Worm (Caenorhabditis elegans) whole organism, L2 larva: ENCODE data around the gene hmt-1.

Source experiments
- C34F6.9 ChIP-seq: fragments of 150-350 bp; optimal IDR thresholded peaks from 2 replicates; lab custom pipeline; 2014; ENCODE audit warnings: missing biosample characterization, missing genetic modification characterization
- F13H6.1 ChIP-seq: sonication (generic microtip); optimal IDR thresholded peaks from 2 replicates; lab custom pipeline; 2016; ENCODE audit warnings: missing genetic modification characterization, missing compliant biosample characterization
- R02D3.7 ChIP-seq: fragments of 150-350 bp; optimal IDR thresholded peaks from 2 replicates; lab custom pipeline; 2014; ENCODE audit warnings: missing biosample characterization, missing genetic modification characterization
- ZK546.5 ChIP-seq: sonication (generic microtip); optimal IDR thresholded peaks from 2 replicates; lab custom pipeline; 2017; ENCODE audit warnings: missing biosample characterization, missing genetic modification characterization
- alr-1 ChIP-seq: fragments of 150-350 bp; optimal IDR thresholded peaks from 2 replicates; lab custom pipeline; 2014; ENCODE audit warnings: missing biosample characterization, missing genetic modification characterization
- ama-1 ChIP-seq: fragments of 150-350 bp; optimal IDR thresholded peaks from 2 replicates; lab custom pipeline; 2018; ENCODE audit warnings: inconsistent platforms
- blmp-1 ChIP-seq: sonication (generic microtip); optimal IDR thresholded peaks from 2 replicates; lab custom pipeline; 2017; ENCODE audit warnings: missing genetic modification characterization, mild to moderate bottlenecking, missing compliant biosample characterization, antibody characterized with exemption, moderate library complexity; ENCODE audit not compliant: insufficient read depth
- ceh-16 ChIP-seq: fragments of 150-350 bp; optimal IDR thresholded peaks from 2 replicates; lab custom pipeline; 2014; ENCODE audit warnings: missing biosample characterization, missing genetic modification characterization
- crh-2 ChIP-seq: sonication (generic microtip); optimal IDR thresholded peaks from 2 replicates; lab custom pipeline; 2017; ENCODE audit warnings: missing biosample characterization, missing genetic modification characterization
- dmd-4 ChIP-seq: sonication (generic microtip); optimal IDR thresholded peaks from 2 replicates; lab custom pipeline; 2017; ENCODE audit warnings: missing biosample characterization, missing genetic modification characterization
- egl-27 ChIP-seq: sonication (generic microtip); optimal IDR thresholded peaks from 3 replicates; lab custom pipeline; 2017; ENCODE audit warnings: missing biosample characterization, missing genetic modification reagents, missing genetic modification characterization
- elt-1 ChIP-seq: fragments of 150-350 bp; optimal IDR thresholded peaks from 2 replicates; lab custom pipeline; 2014; ENCODE audit warnings: missing biosample characterization, missing genetic modification characterization
- elt-3 ChIP-seq: sonication (generic microtip); optimal IDR thresholded peaks from 2 replicates; lab custom pipeline; 2017; ENCODE audit warnings: missing biosample characterization, missing genetic modification characterization
- fos-1 ChIP-seq: fragments of 150-350 bp; optimal IDR thresholded peaks from 2 replicates; lab custom pipeline; 2014; ENCODE audit warnings: missing biosample characterization, missing genetic modification characterization
- gmeb-1 ChIP-seq: fragments of 150-350 bp; optimal IDR thresholded peaks from 2 replicates; lab custom pipeline; 2014; ENCODE audit warnings: missing biosample characterization, missing genetic modification characterization
- lin-11 ChIP-seq: fragments of 150-350 bp; sonication (generic microtip); optimal IDR thresholded peaks from 2 replicates; lab custom pipeline; 2014; ENCODE audit warnings: missing biosample characterization, missing genetic modification characterization, inconsistent platforms, mixed read lengths
- lin-39 ChIP-seq: fragments of 150-350 bp; optimal IDR thresholded peaks from 2 replicates; lab custom pipeline; 2014; ENCODE audit warnings: missing biosample characterization, missing genetic modification reagents, missing genetic modification characterization
- lsy-2 ChIP-seq, 2 experiments: fragments of 150-350 bp in 1 of 2; sonication (generic microtip) in 1 of 2; optimal IDR thresholded peaks; 2 replicates each; lab custom pipeline; 2014 to 2017; ENCODE audit warnings: missing biosample characterization in 2 of 2, missing genetic modification characterization in 2 of 2
- mab-5 ChIP-seq: fragments of 150-350 bp; optimal IDR thresholded peaks from 2 replicates; lab custom pipeline; 2014; ENCODE audit warnings: missing biosample characterization, missing genetic modification characterization
- mbf-1 ChIP-seq: sonication (generic microtip); optimal IDR thresholded peaks from 2 replicates; lab custom pipeline; 2017; ENCODE audit warnings: missing biosample characterization, missing genetic modification characterization
- nhr-10 ChIP-seq: sonication (generic microtip); optimal IDR thresholded peaks from 2 replicates; lab custom pipeline; 2017; ENCODE audit warnings: missing biosample characterization, missing genetic modification characterization
- nhr-11 ChIP-seq: fragments of 150-350 bp; optimal IDR thresholded peaks from 2 replicates; lab custom pipeline; 2014; ENCODE audit warnings: missing biosample characterization, missing genetic modification characterization
- nhr-12 ChIP-seq: fragments of 150-350 bp; optimal IDR thresholded peaks from 2 replicates; lab custom pipeline; 2014; ENCODE audit warnings: missing biosample characterization, missing genetic modification characterization
- nhr-129 ChIP-seq: fragments of 150-350 bp; optimal IDR thresholded peaks from 2 replicates; lab custom pipeline; 2014; ENCODE audit warnings: missing biosample characterization, missing genetic modification characterization
- nhr-21 ChIP-seq: fragments of 150-350 bp; optimal IDR thresholded peaks from 2 replicates; lab custom pipeline; 2014; ENCODE audit warnings: missing biosample characterization, missing genetic modification characterization
- nhr-25 ChIP-seq: fragments of 150-350 bp; sonication (generic microtip); optimal IDR thresholded peaks from 3 replicates; lab custom pipeline; 2014; ENCODE audit warnings: missing biosample characterization, missing genetic modification characterization
- nhr-6 ChIP-seq: fragments of 150-350 bp; optimal IDR thresholded peaks from 2 replicates; lab custom pipeline; 2014; ENCODE audit warnings: missing biosample characterization, missing genetic modification characterization
- nhr-77 ChIP-seq: fragments of 150-350 bp; optimal IDR thresholded peaks from 2 replicates; lab custom pipeline; 2014; ENCODE audit warnings: missing biosample characterization, missing genetic modification characterization
- peb-1 ChIP-seq: fragments of 150-350 bp; optimal IDR thresholded peaks from 2 replicates; lab custom pipeline; 2014; ENCODE audit warnings: missing biosample characterization, missing genetic modification characterization
- sem-4 ChIP-seq: fragments of 150-350 bp; optimal IDR thresholded peaks from 2 replicates; lab custom pipeline; 2014; ENCODE audit warnings: missing biosample characterization, missing genetic modification reagents, missing genetic modification characterization
- sma-3 ChIP-seq: sonication (generic microtip); optimal IDR thresholded peaks from 2 replicates; lab custom pipeline; 2016; ENCODE audit warnings: missing genetic modification reagents, missing genetic modification characterization, missing compliant biosample characterization
- sma-9 ChIP-seq, 2 experiments: fragments of 150-350 bp in 1 of 2; sonication (generic microtip) in 1 of 2; optimal IDR thresholded peaks; 2 replicates each; lab custom pipeline; 2014 to 2016; ENCODE audit warnings: missing genetic modification characterization in 2 of 2, mild to moderate bottlenecking in 1 of 2, missing biosample characterization in 1 of 2, missing compliant biosample characterization in 1 of 2, missing genetic modification reagents in 1 of 2, moderate library complexity in 1 of 2
- snpc-4 ChIP-seq: fragments of 150-350 bp; optimal IDR thresholded peaks from 2 replicates; lab custom pipeline; 2014; ENCODE audit warnings: missing biosample characterization, missing genetic modification characterization
- unc-39 ChIP-seq: fragments of 150-350 bp; optimal IDR thresholded peaks from 2 replicates; lab custom pipeline; 2014; ENCODE audit warnings: missing biosample characterization, missing genetic modification characterization
- unc-55 ChIP-seq: fragments of 150-350 bp; sonication (generic microtip); optimal IDR thresholded peaks from 3 replicates; lab custom pipeline; 2014; ENCODE audit warnings: missing biosample characterization, missing genetic modification reagents, missing genetic modification characterization
- unc-62 ChIP-seq: fragments of 150-350 bp; optimal IDR thresholded peaks from 2 replicates; lab custom pipeline; 2014; ENCODE audit warnings: missing biosample characterization, missing genetic modification reagents, missing genetic modification characterization
- zag-1 ChIP-seq: fragments of 150-350 bp; optimal IDR thresholded peaks from 2 replicates; lab custom pipeline; 2014; ENCODE audit warnings: missing biosample characterization, missing genetic modification characterization
- ztf-1 ChIP-seq: fragments of 200-800 bp; sonication (Bioruptor generic); conservative IDR thresholded peaks from 2 replicates; pipeline ENCODE4 v1.3.6; 2022; ENCODE audit warnings: missing genetic modification characterization, missing compliant biosample characterization
- ztf-11 ChIP-seq: sonication (generic microtip); optimal IDR thresholded peaks from 2 replicates; lab custom pipeline; 2017; ENCODE audit warnings: missing biosample characterization, missing genetic modification characterization
- ztf-4 ChIP-seq: fragments of 150-350 bp; optimal IDR thresholded peaks from 2 replicates; lab custom pipeline; 2014; ENCODE audit warnings: missing biosample characterization, missing genetic modification characterization

The hmt-1 gene

ce11 chrIII:11119176-11119853, 19.6 kb upstream of the hmt-1 start, which contains the start of the genes sup-35 and Y48A6C.4 (continued):
- TF ChIP-seq sma-9 (GFP tag; optimal IDR thresholded peaks at IDR 0.05; lab: Kevin White, UChicago) = peak; percentile 77
- TF ChIP-seq sma-9 (tag; optimal IDR thresholded peaks at IDR 0.05; lab: Kevin White, UChicago) = no peak
- TF ChIP-seq ztf-11 (tag; lab: Kevin White, UChicago) = no peak
- TF ChIP-seq ztf-1 (GFP tag; lab: Robert Waterston, UW) = no peak
- TF ChIP-seq nhr-12 (tag; lab: Kevin White, UChicago) = no peak
- no peak for TF ChIP-seq egl-27 (tag; lab: Kevin White, UChicago)

ce11 chrIII:11115956-11116355, 16.2 kb upstream of the hmt-1 start:
- TF ChIP-seq lin-11 (tag; lab: Kevin White, UChicago) = no peak
- no peak for TF ChIP-seq gmeb-1 (tag; lab: Kevin White, UChicago)
- TF ChIP-seq nhr-6 = no peak
- TF ChIP-seq ztf-1 (GFP tag; lab: Robert Waterston, UW) = no peak
- TF ChIP-seq nhr-21 = no peak
- no peak for TF ChIP-seq nhr-25 (tag; lab: Kevin White, UChicago)
- no peak for TF ChIP-seq sem-4 (tag; lab: Kevin White, UChicago)
- TF ChIP-seq unc-39 (tag; lab: Kevin White, UChicago) = no peak
- no peak for TF ChIP-seq snpc-4 (tag; lab: Kevin White, UChicago)
- TF ChIP-seq ceh-16 (tag; lab: Kevin White, UChicago) = no peak

- TF ChIP-seq nhr-77 = no peak
- no peak for TF ChIP-seq blmp-1 (tag; lab: Kevin White, UChicago)
- no peak for TF ChIP-seq sma-9 (GFP tag; optimal IDR thresholded peaks at IDR 0.05; lab: Kevin White, UChicago)
- no peak for TF ChIP-seq sma-9 (tag; optimal IDR thresholded peaks at IDR 0.05; lab: Kevin White, UChicago)
- TF ChIP-seq ceh-16 (tag; lab: Kevin White, UChicago) = no peak
- no peak for TF ChIP-seq sma-3 (GFP tag; lab: Kevin White, UChicago)
- no peak for TF ChIP-seq zag-1
- TF ChIP-seq fos-1 (tag; lab: Kevin White, UChicago) = no peak
- TF ChIP-seq lsy-2 (tag; optimal IDR thresholded peaks at IDR 0.05; lab: Kevin White, UChicago) = no peak
- no peak for TF ChIP-seq nhr-11 (tag; lab: Kevin White, UChicago)
- no peak for TF ChIP-seq dmd-4
- no peak for TF ChIP-seq peb-1
- TF ChIP-seq R02D3.7 = no peak
- TF ChIP-seq unc-62 (GFP tag; lab: Kevin White, UChicago) = no peak
These were observed 14.1 kb upstream of the hmt-1 start for ce11 chrIII:11113845-11114244.

ce11 chrIII:11112718-11113117, 13.0 kb upstream of the hmt-1 start:
- TF ChIP-seq mbf-1 (no peak), ZK546.5 (tag; lab: Kevin White, UChicago) (no peak), nhr-10 (tag; lab: Kevin White, UChicago) (no peak), sma-3 (GFP tag; lab: Kevin White, UChicago) (peak; percentile 37), blmp-1 (tag; lab: Kevin White, UChicago) (no peak), elt-3 (tag; lab: Kevin White, UChicago) (no peak), unc-62 (GFP tag; lab: Kevin White, UChicago) (no peak), nhr-12 (tag; lab: Kevin White, UChicago) (no peak), nhr-129 (peak; percentile 3), crh-2 (tag; lab: Kevin White, UChicago) (no peak), gmeb-1 (tag; lab: Kevin White, UChicago) (peak; percentile 50), nhr-6 (no peak), ceh-16 (tag; lab: Kevin White, UChicago) (no peak), nhr-77 (no peak), sem-4 (tag; lab: Kevin White, UChicago) (no peak), lsy-2 (tag; optimal IDR thresholded peaks at IDR 0.05; lab: Kevin White, UChicago) (peak in 1 of 2 experiments; percentile 30), ztf-11 (tag; lab: Kevin White, UChicago) (no peak), lin-39 (tag; lab: Kevin White, UChicago) (no peak), unc-55 (GFP tag; lab: Kevin White, UChicago) (peak; percentile 43), ztf-4 (tag; lab: Kevin White, UChicago) (no peak), mab-5 (tag; lab: Kevin White, UChicago) (no peak), elt-1 (tag; lab: Kevin White, UChicago) (no peak), ama-1 (lab: Kevin White, UChicago) (no peak), alr-1 (tag; lab: Kevin White, UChicago) (no peak), fos-1 (tag; lab: Kevin White, UChicago) (peak; percentile 17), C34F6.9 (tag; lab: Kevin White, UChicago) (peak; percentile 9), snpc-4 (tag; lab: Kevin White, UChicago) (no peak), F13H6.1 (tag; lab: Kevin White, UChicago) (peak; percentile 32)
